Fruit fly (Drosophila melanogaster) whole organism, embryonic: ENCODE results near the gene Lsm12a.

Experiments used
- BtbVII ChIP-seq: fragments of 200-800 bp; sonication (Bioruptor generic); optimal IDR thresholded peaks from 3 replicates; lab custom pipeline; 2017; ENCODE audit warnings: missing biosample characterization, mild to moderate bottlenecking, missing genetic modification characterization
- CG10209 ChIP-seq: fragments of 200-800 bp; sonication (Bioruptor generic); optimal IDR thresholded peaks from 3 replicates; lab custom pipeline; 2017; ENCODE audit warnings: missing biosample characterization, mild to moderate bottlenecking, missing genetic modification characterization, missing genetic modification reagents
- CG11085 ChIP-seq: fragments of 200-800 bp; sonication (Bioruptor generic); IDR thresholded peaks from 2 replicates; pipeline ENCODE4 v1.3.6; 2022; ENCODE audit warnings: missing biosample characterization, missing genetic modification characterization
- CG11504 ChIP-seq: fragments of 200-800 bp; sonication (Bioruptor generic); optimal IDR thresholded peaks from 3 replicates; lab custom pipeline; 2019; ENCODE audit warnings: missing biosample characterization, mild to moderate bottlenecking, missing genetic modification characterization, moderate library complexity
- CG12104 ChIP-seq: fragments of 200-800 bp; sonication (Bioruptor generic); optimal IDR thresholded peaks from 3 replicates; lab custom pipeline; 2016; ENCODE audit warnings: missing biosample characterization, missing genetic modification characterization
- CG13296 ChIP-seq: fragments of 200-800 bp; sonication (Bioruptor generic); optimal IDR thresholded peaks from 3 replicates; lab custom pipeline; 2018; ENCODE audit warnings: missing biosample characterization, mild to moderate bottlenecking, missing genetic modification characterization
- CG13424 ChIP-seq: fragments of 200-800 bp; sonication (Bioruptor generic); optimal IDR thresholded peaks from 2 replicates; lab custom pipeline; 2019; ENCODE audit warnings: missing biosample characterization, mild to moderate bottlenecking, missing genetic modification characterization, moderate library complexity
- CG13775 ChIP-seq: fragments of 200-800 bp; sonication (Bioruptor generic); optimal IDR thresholded peaks from 3 replicates; lab custom pipeline; 2017; ENCODE audit warnings: missing biosample characterization, mild to moderate bottlenecking, missing genetic modification characterization
- CG1602 ChIP-seq: fragments of 200-800 bp; sonication (Bioruptor generic); optimal IDR thresholded peaks from 3 replicates; lab custom pipeline; 2016; ENCODE audit warnings: missing biosample characterization, missing genetic modification characterization
- CG16779 ChIP-seq: fragments of 200-800 bp; sonication (Bioruptor generic); IDR thresholded peaks from 2 replicates; pipeline ENCODE4 v1.3.6; 2022; ENCODE audit warnings: missing biosample characterization, missing genetic modification characterization
- CG17385 ChIP-seq: fragments of 200-800 bp; sonication (Bioruptor generic); optimal IDR thresholded peaks from 3 replicates; lab custom pipeline; 2018; ENCODE audit warnings: missing biosample characterization, mild to moderate bottlenecking, missing genetic modification characterization
- CG18262 ChIP-seq: fragments of 200-800 bp; optimal IDR thresholded peaks from 3 replicates; lab custom pipeline; 2019; ENCODE audit warnings: missing biosample characterization, mild to moderate bottlenecking, missing genetic modification characterization, moderate library complexity
- CG2116 ChIP-seq: fragments of 200-800 bp; sonication (Bioruptor generic); optimal IDR thresholded peaks from 3 replicates; lab custom pipeline; 2018; ENCODE audit warnings: missing biosample characterization, mild to moderate bottlenecking, missing genetic modification characterization
- CG2712 ChIP-seq: fragments of 200-800 bp; optimal IDR thresholded peaks from 3 replicates; lab custom pipeline; 2019; ENCODE audit warnings: missing biosample characterization, mild to moderate bottlenecking, missing genetic modification characterization, moderate library complexity
- CG30403 ChIP-seq: fragments of 200-800 bp; sonication (Bioruptor generic); optimal IDR thresholded peaks from 3 replicates; lab custom pipeline; 2016; ENCODE audit warnings: missing biosample characterization, missing genetic modification characterization
- CG31441 ChIP-seq: fragments of 200-800 bp; sonication (Bioruptor generic); IDR thresholded peaks from 2 replicates; pipeline ENCODE4 v1.3.6; 2022; ENCODE audit warnings: missing biosample characterization, missing genetic modification characterization
- CG34224 ChIP-seq: fragments of 200-800 bp; sonication (Bioruptor generic); IDR thresholded peaks from 3 replicates; pipeline ENCODE4 v1.3.6; 2022; ENCODE audit warnings: missing biosample characterization, missing genetic modification characterization; ENCODE audit not compliant: partially characterized antibody
- CG3838 ChIP-seq: fragments of 200-800 bp; sonication (Bioruptor generic); optimal IDR thresholded peaks from 3 replicates; lab custom pipeline; 2016; ENCODE audit warnings: missing biosample characterization, missing genetic modification characterization
- CG5953 ChIP-seq: fragments of 200-800 bp; sonication (Bioruptor generic); IDR thresholded peaks from 2 replicates; pipeline ENCODE4 v1.3.6; 2022; ENCODE audit warnings: missing biosample characterization, missing genetic modification characterization
- CG9437 ChIP-seq: fragments of 200-800 bp; sonication (Bioruptor generic); optimal IDR thresholded peaks from 2 replicates; lab custom pipeline; 2018; ENCODE audit warnings: missing biosample characterization, mild to moderate bottlenecking, missing genetic modification characterization
- CG9797 ChIP-seq: fragments of 200-800 bp; sonication (Bioruptor generic); optimal IDR thresholded peaks from 3 replicates; lab custom pipeline; 2018; ENCODE audit warnings: missing biosample characterization, mild to moderate bottlenecking, missing genetic modification characterization
- Camta ChIP-seq: fragments of 200-800 bp; sonication (Bioruptor generic); optimal IDR thresholded peaks from 2 replicates; lab custom pipeline; 2016; ENCODE audit warnings: missing biosample characterization, missing genetic modification characterization
- D ChIP-seq, 2 experiments: fragments of 200-800 bp in 1 of 2; fragments of >200 bp in 1 of 2; sonication (Bioruptor generic) in 1 of 2; optimal IDR thresholded peaks; 2 replicates in 1 of 2; 3 replicates in 1 of 2; lab custom pipeline; 2017; ENCODE audit warnings: mild to moderate bottlenecking in 1 of 2, missing biosample characterization in 1 of 2, missing genetic modification characterization in 1 of 2, missing genetic modification reagents in 1 of 2
- Eip74EF ChIP-seq, 2 experiments: fragments of 200-800 bp in 1 of 2; fragments of >200 bp in 1 of 2; sonication (Bioruptor generic) in 1 of 2; optimal IDR thresholded peaks; 2 replicates each; lab custom pipeline; 2017 to 2019; ENCODE audit warnings: missing biosample characterization in 2 of 2, missing genetic modification characterization in 2 of 2, mild to moderate bottlenecking in 1 of 2, moderate library complexity in 1 of 2
- Nf-YB ChIP-seq: fragments of 200-800 bp; sonication (Bioruptor generic); optimal IDR thresholded peaks from 3 replicates; lab custom pipeline; 2019; ENCODE audit warnings: missing biosample characterization, mild to moderate bottlenecking, missing genetic modification characterization, moderate library complexity
- Oli ChIP-seq: fragments of 200-800 bp; sonication (Bioruptor generic); optimal IDR thresholded peaks from 2 replicates; lab custom pipeline; 2018; ENCODE audit warnings: missing biosample characterization, mild to moderate bottlenecking, missing genetic modification characterization, moderate library complexity
- Rfx ChIP-seq: fragments of 200-800 bp; sonication (Bioruptor generic); IDR thresholded peaks from 2 replicates; pipeline ENCODE4 v1.3.6; 2022; ENCODE audit warnings: missing biosample characterization, missing genetic modification characterization
- Rx ChIP-seq: fragments of 200-800 bp; sonication (Bioruptor generic); IDR thresholded peaks from 2 replicates; pipeline ENCODE4 v1.3.6; 2022; ENCODE audit warnings: missing biosample characterization, missing genetic modification characterization
- Sox100B ChIP-seq: fragments of 200-800 bp; sonication (Bioruptor generic); optimal IDR thresholded peaks from 3 replicates; lab custom pipeline; 2018; ENCODE audit warnings: missing biosample characterization, mild to moderate bottlenecking, missing genetic modification characterization
- Xbp1 ChIP-seq: fragments of 200-800 bp; sonication (Bioruptor generic); optimal IDR thresholded peaks from 3 replicates; lab custom pipeline; 2016; ENCODE audit warnings: missing biosample characterization, mild to moderate bottlenecking, missing genetic modification characterization
- ara ChIP-seq: fragments of 200-800 bp; sonication (Bioruptor generic); IDR thresholded peaks from 2 replicates; pipeline ENCODE4 v1.3.6; 2022; ENCODE audit warnings: missing biosample characterization, missing genetic modification characterization
- ase ChIP-seq: fragments of 200-800 bp; sonication (Bioruptor generic); IDR thresholded peaks from 3 replicates; pipeline ENCODE4 v1.3.6; 2022; ENCODE audit warnings: missing biosample characterization, missing genetic modification characterization
- dan ChIP-seq: fragments of 200-800 bp; sonication (Bioruptor generic); IDR thresholded peaks from 2 replicates; pipeline ENCODE4 v1.3.6; 2022; ENCODE audit warnings: missing biosample characterization, missing genetic modification characterization
- dpn ChIP-seq, 2 experiments: fragments of 200-800 bp; sonication (Bioruptor generic); optimal IDR thresholded peaks; 3 replicates each; lab custom pipeline; 2016; ENCODE audit warnings: missing biosample characterization in 2 of 2, missing genetic modification characterization in 2 of 2
- gem ChIP-seq: fragments of 200-800 bp; sonication (Bioruptor generic); optimal IDR thresholded peaks from 2 replicates; lab custom pipeline; 2019; ENCODE audit warnings: missing biosample characterization, mild to moderate bottlenecking, missing genetic modification characterization, moderate library complexity
- her ChIP-seq: fragments of 200-800 bp; sonication (Bioruptor generic); optimal IDR thresholded peaks from 2 replicates; lab custom pipeline; 2016; ENCODE audit warnings: missing biosample characterization, missing genetic modification characterization
- insv ChIP-seq, 2 experiments: fragments of 200-800 bp; sonication (Bioruptor generic); optimal IDR thresholded peaks; 3 replicates each; lab custom pipeline; 2016 to 2018; ENCODE audit warnings: missing biosample characterization in 2 of 2, missing genetic modification characterization in 2 of 2
- jigr1 ChIP-seq: fragments of 200-800 bp; sonication (Bioruptor generic); IDR thresholded peaks from 3 replicates; pipeline ENCODE4 v1.3.6; 2022; ENCODE audit warnings: missing biosample characterization, missing genetic modification characterization
- lbe ChIP-seq: fragments of 200-800 bp; sonication (Bioruptor generic); optimal IDR thresholded peaks from 2 replicates; lab custom pipeline; 2016; ENCODE audit warnings: missing biosample characterization, mild to moderate bottlenecking, missing genetic modification characterization
- nau ChIP-seq: fragments of 200-800 bp; sonication (Bioruptor generic); optimal IDR thresholded peaks from 3 replicates; lab custom pipeline; 2017; ENCODE audit warnings: missing biosample characterization, mild to moderate bottlenecking, missing genetic modification characterization, missing genetic modification reagents
- nmo ChIP-seq: fragments of 200-800 bp; sonication (Bioruptor generic); optimal IDR thresholded peaks from 2 replicates; lab custom pipeline; 2018; ENCODE audit warnings: missing biosample characterization, mild to moderate bottlenecking, missing genetic modification characterization, moderate library complexity
- odd ChIP-seq: fragments of 200-800 bp; sonication (Bioruptor generic); optimal IDR thresholded peaks from 2 replicates; lab custom pipeline; 2017; ENCODE audit warnings: missing biosample characterization, mild to moderate bottlenecking, missing genetic modification characterization
- p53 ChIP-seq: fragments of 200-800 bp; sonication (Bioruptor generic); optimal IDR thresholded peaks from 2 replicates; lab custom pipeline; 2016; ENCODE audit warnings: missing biosample characterization, missing genetic modification characterization
- phol ChIP-seq: fragments of 200-800 bp; sonication (Bioruptor generic); optimal IDR thresholded peaks from 3 replicates; lab custom pipeline; 2018; ENCODE audit warnings: missing biosample characterization, mild to moderate bottlenecking, missing genetic modification characterization, moderate library complexity
- repo ChIP-seq: fragments of 200-800 bp; sonication (Bioruptor generic); optimal IDR thresholded peaks from 2 replicates; lab custom pipeline; 2016; ENCODE audit warnings: missing biosample characterization, missing genetic modification characterization
- sob ChIP-seq: fragments of 200-800 bp; sonication (Bioruptor generic); IDR thresholded peaks from 2 replicates; pipeline ENCODE4 v1.3.6; 2022; ENCODE audit warnings: missing biosample characterization, missing genetic modification characterization
- tgo ChIP-seq: fragments of 200-800 bp; sonication (Bioruptor generic); IDR thresholded peaks from 3 replicates; pipeline ENCODE4 v1.3.6; 2022; ENCODE audit warnings: missing biosample characterization, missing genetic modification characterization
- trh ChIP-seq: fragments of 200-800 bp; sonication (Bioruptor generic); optimal IDR thresholded peaks from 2 replicates; lab custom pipeline; 2016; ENCODE audit warnings: missing biosample characterization, missing genetic modification characterization
- vnd ChIP-seq: fragments of 200-800 bp; sonication (Bioruptor generic); IDR thresholded peaks from 3 replicates; pipeline ENCODE4 v1.3.6; 2022; ENCODE audit warnings: missing biosample characterization, missing genetic modification characterization; ENCODE audit not compliant: partially characterized antibody
- wdn ChIP-seq: fragments of 200-800 bp; sonication (Bioruptor generic); IDR thresholded peaks from 2 replicates; pipeline ENCODE4 v1.3.6; 2022; ENCODE audit warnings: missing biosample characterization, missing genetic modification characterization

The Lsm12a gene

DNA sequence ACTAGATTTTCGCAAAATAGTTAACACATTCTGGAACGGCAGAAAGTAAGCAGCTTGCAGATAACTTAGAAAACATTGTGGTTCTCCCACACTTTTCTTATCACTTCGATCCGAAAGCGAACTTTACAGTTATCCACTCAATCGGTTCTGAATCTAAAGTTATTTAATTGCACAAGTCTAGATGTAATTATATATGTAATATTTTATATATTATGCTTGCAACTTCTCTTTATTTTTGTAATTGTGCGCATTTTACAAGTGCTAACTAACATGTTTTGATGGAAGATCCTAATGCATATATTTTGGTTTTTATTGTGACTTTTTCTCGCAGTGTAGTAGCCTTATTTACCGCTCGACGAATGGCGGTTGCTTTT, 14.1 kb upstream of the Lsm12a start:
- TF ChIP-seq CG13296 (GFP tag; lab: Kevin White, UChicago) (peak; percentile 11), CG13424 (tag; lab: Kevin White, UChicago) (peak; percentile 43), tgo (0 out of 3 replicates have a peak, but pooled peaks have one; percentile 6), jigr1 (GFP tag; lab: Robert Waterston, UW) (0 out of 3 replicates have a peak, but pooled peaks have one; percentile 3), Oli (tag; lab: Kevin White, UChicago) (peak; percentile 58), CG11085 (GFP tag; lab: Robert Waterston, UW) (no peak), ara (no peak), CG16779 (GFP tag; lab: Robert Waterston, UW) (no peak), phol (tag; lab: Kevin White, UChicago) (peak; percentile 53), CG30403 (GFP tag; lab: Kevin White, UChicago) (peak; percentile 57), CG2712 (peak; percentile 2), Camta (GFP tag; lab: Kevin White, UChicago) (no peak), wdn (GFP tag; lab: Robert Waterston, UW) (no peak), lbe (no peak), CG3838 (GFP tag; lab: Kevin White, UChicago) (no peak), dpn (GFP tag; optimal IDR thresholded peaks at IDR 0.05; lab: Kevin White, UChicago) (peak in 1 of 2 experiments; percentile 2), CG1602 (GFP tag; lab: Kevin White, UChicago) (no peak), odd (GFP tag; lab: Kevin White, UChicago) (peak; percentile 44), nmo (GFP tag; lab: Kevin White, UChicago) (peak; percentile 65), Eip74EF (GFP tag; optimal IDR thresholded peaks at IDR 0.05; lab: Kevin White, UChicago) (peak in 1 of 2 experiments; percentile 4), CG9437 (GFP tag; lab: Kevin White, UChicago) (peak; percentile 58), CG18262 (peak; percentile 54), Sox100B (GFP tag; lab: Kevin White, UChicago) (peak; percentile 76), Nf-YB (GFP tag; lab: Kevin White, UChicago) (no peak), CG9797 (GFP tag; lab: Kevin White, UChicago) (no peak), repo (no peak), CG17385 (GFP tag; lab: Kevin White, UChicago) (peak; percentile 50), ase (GFP tag; lab: Robert Waterston, UW) (no peak), vnd (no peak), CG34224 (no peak), p53 (GFP tag; lab: Kevin White, UChicago) (no peak), CG12104 (GFP tag; lab: Kevin White, UChicago) (peak; percentile 31), nau (GFP tag; lab: Kevin White, UChicago) (no peak), CG2116 (GFP tag; lab: Kevin White, UChicago) (no peak), Rfx (peak; percentile 2; the same call in 1 of the 2 replicates), BtbVII (GFP tag; lab: Kevin White, UChicago) (peak; percentile 14), CG11504 (tag; lab: Kevin White, UChicago) (peak; percentile 68), gem (tag; lab: Kevin White, UChicago) (peak; percentile 41), Xbp1 (GFP tag; lab: Kevin White, UChicago) (peak; percentile 15), CG10209 (GFP tag; lab: Kevin White, UChicago) (peak; percentile 36), her (GFP tag; lab: Kevin White, UChicago) (no peak), CG31441 (GFP tag; lab: Robert Waterston, UW) (peak; percentile 53; the same call in 1 of the 2 replicates), sob (GFP tag; lab: Robert Waterston, UW) (no peak), CG5953 (GFP tag; lab: Robert Waterston, UW) (no peak), dan (no peak), insv (GFP tag; optimal IDR thresholded peaks at IDR 0.05; lab: Kevin White, UChicago) (no peak), CG13775 (peak; percentile 3), trh (GFP tag; lab: Kevin White, UChicago) (no peak), D (optimal IDR thresholded peaks at IDR 0.05; lab: Kevin White, UChicago) (no peak), D (GFP tag; optimal IDR thresholded peaks at IDR 0.05; lab: Kevin White, UChicago) (peak; percentile 10), Rx (GFP tag; lab: Robert Waterston, UW) (no peak)
